Worm (Caenorhabditis elegans) whole organism, L4 larva: ENCODE measurements around the gene rtfo-1.

ENCODE experiments used
- F26F4.8 ChIP-seq: fragments of 200-800 bp; sonication (Bioruptor generic); conservative IDR thresholded peaks from 2 replicates; pipeline ENCODE4 v1.3.6; 2022; ENCODE audit warnings: missing genetic modification characterization, missing compliant biosample characterization
- F37D6.2 ChIP-seq: sonication (generic microtip); optimal IDR thresholded peaks from 2 replicates; lab custom pipeline; 2016; ENCODE audit warnings: mild to moderate bottlenecking, missing genetic modification characterization, missing compliant biosample characterization
- F44E2.7 ChIP-seq: fragments of 200-800 bp; sonication (Bioruptor generic); IDR thresholded peaks from 2 replicates; pipeline ENCODE4 v2.1.2; 2022; ENCODE audit warnings: missing genetic modification characterization, missing compliant biosample characterization
- F49E8.2 ChIP-seq: sonication (generic microtip); optimal IDR thresholded peaks from 2 replicates; lab custom pipeline; 2016; ENCODE audit warnings: missing compliant biosample characterization, mild to moderate bottlenecking, missing genetic modification characterization, borderline replicate concordance
- T20F7.1 ChIP-seq: fragments of 200-800 bp; sonication (Bioruptor generic); optimal IDR thresholded peaks from 2 replicates; lab custom pipeline; 2018; ENCODE audit warnings: mild to moderate bottlenecking, missing genetic modification characterization, missing compliant biosample characterization
- T26A8.4 ChIP-seq: fragments of 200-800 bp; sonication (Bioruptor generic); IDR thresholded peaks from 2 replicates; pipeline ENCODE4 v1.3.6; 2022; ENCODE audit warnings: missing genetic modification characterization, missing compliant biosample characterization
- Y105C5A.15 ChIP-seq: fragments of 200-800 bp; sonication (Bioruptor generic); IDR thresholded peaks from 2 replicates; pipeline ENCODE4 v1.3.6; 2022; ENCODE audit warnings: missing genetic modification characterization, missing compliant biosample characterization
- Y5F2A.4 ChIP-seq: fragments of 200-800 bp; sonication (Bioruptor generic); optimal IDR thresholded peaks from 2 replicates; lab custom pipeline; 2018; ENCODE audit warnings: mild to moderate bottlenecking, missing genetic modification characterization, missing compliant biosample characterization
- ZK546.5 ChIP-seq, 2 experiments: sonication (generic microtip); optimal IDR thresholded peaks; 2 replicates each; lab custom pipeline; 2017; ENCODE audit warnings: missing biosample characterization in 2 of 2, missing genetic modification characterization in 2 of 2
- aly-2 ChIP-seq: sonication (generic microtip); optimal IDR thresholded peaks from 2 replicates; lab custom pipeline; 2018; ENCODE audit warnings: missing biosample characterization, missing genetic modification characterization
- ama-1 ChIP-seq: fragments of 150-350 bp; optimal IDR thresholded peaks from 2 replicates; lab custom pipeline; 2014; ENCODE audit warnings: inconsistent platforms, mixed read lengths
- arid-1 ChIP-seq: fragments of 200-800 bp; sonication (Bioruptor generic); conservative IDR thresholded peaks from 2 replicates; pipeline ENCODE4 v1.3.6; 2022; ENCODE audit warnings: missing genetic modification reagents, missing genetic modification characterization, missing compliant biosample characterization
- ceh-82 ChIP-seq: sonication (generic microtip); optimal IDR thresholded peaks from 2 replicates; lab custom pipeline; 2017; ENCODE audit warnings: missing biosample characterization, missing genetic modification characterization
- ces-1 ChIP-seq: fragments of 150-350 bp; sonication (generic microtip); optimal IDR thresholded peaks from 4 replicates; lab custom pipeline; 2014; ENCODE audit warnings: missing biosample characterization, missing genetic modification reagents, missing genetic modification characterization
- cey-2 ChIP-seq: sonication (generic microtip); optimal IDR thresholded peaks from 3 replicates; lab custom pipeline; 2017; ENCODE audit warnings: missing genetic modification characterization, mild to moderate bottlenecking, missing compliant biosample characterization, antibody characterized with exemption, borderline replicate concordance; ENCODE audit not compliant: insufficient read depth
- ctbp-1 ChIP-seq: fragments of 200-800 bp; sonication (Bioruptor generic); IDR thresholded peaks from 2 replicates; pipeline ENCODE4 v1.3.6; 2022; ENCODE audit warnings: missing genetic modification reagents, missing genetic modification characterization, missing compliant biosample characterization
- daf-16 ChIP-seq, 3 experiments: sonication (generic microtip); optimal IDR thresholded peaks; 2 replicates each; lab custom pipeline; 2016 to 2017; ENCODE audit warnings: missing genetic modification characterization in 3 of 3, missing genetic modification reagents in 3 of 3, mild to moderate bottlenecking in 2 of 3, missing compliant biosample characterization in 2 of 3, missing biosample characterization in 1 of 3, moderate library complexity in 1 of 3
- daf-19 ChIP-seq: fragments of 200-800 bp; sonication (Bioruptor generic); conservative IDR thresholded peaks from 2 replicates; pipeline ENCODE4 v1.3.6; 2022; ENCODE audit warnings: missing genetic modification characterization, missing compliant biosample characterization
- daf-8 ChIP-seq: fragments of 200-800 bp; sonication (Bioruptor generic); IDR thresholded peaks from 2 replicates; pipeline ENCODE4 v1.3.6; 2022; ENCODE audit warnings: missing genetic modification characterization, missing compliant biosample characterization
- dmd-6 ChIP-seq: fragments of 200-800 bp; sonication (Bioruptor generic); IDR thresholded peaks from 2 replicates; pipeline ENCODE4 v1.3.6; 2022; ENCODE audit warnings: missing genetic modification reagents, missing genetic modification characterization, missing compliant biosample characterization
- dve-1 ChIP-seq: sonication (generic microtip); optimal IDR thresholded peaks from 2 replicates; lab custom pipeline; 2017; ENCODE audit warnings: antibody characterized with exemption, mild to moderate bottlenecking, missing genetic modification characterization, missing compliant biosample characterization; ENCODE audit not compliant: insufficient read depth
- egl-27 ChIP-seq: sonication (generic microtip); optimal IDR thresholded peaks from 3 replicates; lab custom pipeline; 2017; ENCODE audit warnings: missing biosample characterization, missing genetic modification reagents, missing genetic modification characterization
- hlh-11 ChIP-seq: fragments of 200-800 bp; sonication (Bioruptor generic); optimal IDR thresholded peaks from 2 replicates; lab custom pipeline; 2018; ENCODE audit warnings: mild to moderate bottlenecking, missing genetic modification characterization, missing compliant biosample characterization
- hmg-1.1 ChIP-seq: fragments of 200-800 bp; sonication (Bioruptor generic); IDR thresholded peaks from 2 replicates; pipeline ENCODE4 v1.3.6; 2022; ENCODE audit warnings: missing genetic modification reagents, missing genetic modification characterization, missing compliant biosample characterization
- lin-1 ChIP-seq: fragments of 200-800 bp; sonication (Bioruptor generic); IDR thresholded peaks from 2 replicates; pipeline ENCODE4 v1.3.6; 2022; ENCODE audit warnings: missing genetic modification reagents, missing genetic modification characterization, missing compliant biosample characterization
- lin-13 ChIP-seq: fragments of 150-350 bp; optimal IDR thresholded peaks from 2 replicates; lab custom pipeline; 2014; ENCODE audit warnings: missing biosample characterization, missing genetic modification reagents, missing genetic modification characterization
- madf-9 ChIP-seq: fragments of 200-800 bp; sonication (Bioruptor generic); conservative IDR thresholded peaks from 2 replicates; pipeline ENCODE4 v1.3.6; 2022; ENCODE audit warnings: missing genetic modification reagents, missing genetic modification characterization, missing compliant biosample characterization
- mdl-1 ChIP-seq, 2 experiments: fragments of 150-350 bp in 1 of 2; sonication (generic microtip) in 1 of 2; optimal IDR thresholded peaks; 2 replicates each; lab custom pipeline; 2014 to 2017; ENCODE audit warnings: missing biosample characterization in 2 of 2, missing genetic modification characterization in 2 of 2
- mes-2 ChIP-seq: sonication (generic microtip); optimal IDR thresholded peaks from 2 replicates; lab custom pipeline; 2016; ENCODE audit warnings: missing genotype, mild to moderate bottlenecking, missing genetic modification characterization, missing compliant biosample characterization; ENCODE audit not compliant: poor library complexity, severe bottlenecking
- nhr-25 ChIP-seq: sonication (generic microtip); optimal IDR thresholded peaks from 2 replicates; lab custom pipeline; 2017; ENCODE audit warnings: missing genetic modification characterization, mild to moderate bottlenecking, missing compliant biosample characterization, antibody characterized with exemption, moderate library complexity, borderline replicate concordance; ENCODE audit not compliant: insufficient read depth
- nhr-48 ChIP-seq: sonication (generic microtip); optimal IDR thresholded peaks from 2 replicates; lab custom pipeline; 2016; ENCODE audit warnings: mild to moderate bottlenecking, missing genetic modification characterization, missing compliant biosample characterization
- nhr-6 ChIP-seq: fragments of 150-350 bp; optimal IDR thresholded peaks from 2 replicates; lab custom pipeline; 2014; ENCODE audit warnings: missing biosample characterization, missing genetic modification characterization
- nhr-77 ChIP-seq: fragments of 150-350 bp; optimal IDR thresholded peaks from 2 replicates; lab custom pipeline; 2014; ENCODE audit warnings: missing biosample characterization, missing genetic modification characterization
- sdz-12 ChIP-seq: fragments of 200-800 bp; sonication (Bioruptor generic); optimal IDR thresholded peaks from 2 replicates; lab custom pipeline; 2018; ENCODE audit warnings: mild to moderate bottlenecking, missing genetic modification characterization, missing compliant biosample characterization
- set-16 ChIP-seq: fragments of 200-800 bp; sonication (Bioruptor generic); IDR thresholded peaks from 2 replicates; pipeline ENCODE4 v1.3.6; 2022; ENCODE audit warnings: missing genetic modification reagents, missing genetic modification characterization, missing compliant biosample characterization
- snpc-1.2 ChIP-seq: fragments of 200-800 bp; sonication (Bioruptor generic); IDR thresholded peaks from 2 replicates; pipeline ENCODE4 v1.3.6; 2022; ENCODE audit warnings: missing genetic modification reagents, missing genetic modification characterization, missing compliant biosample characterization
- spr-1 ChIP-seq: sonication (generic microtip); optimal IDR thresholded peaks from 2 replicates; lab custom pipeline; 2016; ENCODE audit warnings: mild to moderate bottlenecking, missing genetic modification characterization, missing compliant biosample characterization
- spr-3 ChIP-seq: fragments of 200-800 bp; sonication (Bioruptor generic); optimal IDR thresholded peaks from 2 replicates; lab custom pipeline; 2018; ENCODE audit warnings: mild to moderate bottlenecking, missing genetic modification characterization, missing compliant biosample characterization
- tag-97 ChIP-seq: fragments of 200-800 bp; sonication (Bioruptor generic); IDR thresholded peaks from 2 replicates; pipeline ENCODE4 v1.3.6; 2022; ENCODE audit warnings: missing genetic modification characterization, missing compliant biosample characterization
- tra-1 ChIP-seq: fragments of 200-800 bp; sonication (Bioruptor generic); IDR thresholded peaks from 2 replicates; pipeline ENCODE4 v1.3.6; 2022; ENCODE audit warnings: missing genetic modification reagents, missing genetic modification characterization, missing compliant biosample characterization
- unc-130 ChIP-seq: sonication (generic microtip); optimal IDR thresholded peaks from 2 replicates; lab custom pipeline; 2016; ENCODE audit warnings: missing genetic modification reagents, missing genetic modification characterization, missing compliant biosample characterization
- unc-62 ChIP-seq, 3 experiments: fragments of 150-350 bp in 1 of 3; sonication (generic microtip); optimal IDR thresholded peaks in 2 of 3; peaks in 1 of 3; 1 replicate in 1 of 3; 2 replicates in 2 of 3; lab custom pipeline; 2014 to 2017; ENCODE audit warnings: missing biosample characterization in 3 of 3, missing genetic modification characterization in 3 of 3, missing genetic modification reagents in 3 of 3, missing genotype in 1 of 3
- vab-7 ChIP-seq: fragments of 200-800 bp; sonication (Bioruptor generic); IDR thresholded peaks from 2 replicates; pipeline ENCODE4 v1.3.6; 2022; ENCODE audit warnings: missing genetic modification reagents, missing genetic modification characterization, missing compliant biosample characterization
- zfp-2 ChIP-seq: sonication (generic microtip); optimal IDR thresholded peaks from 2 replicates; lab custom pipeline; 2016; ENCODE audit warnings: mild to moderate bottlenecking, missing genetic modification characterization, missing compliant biosample characterization
- zfp-3 ChIP-seq: fragments of 200-800 bp; sonication (Bioruptor generic); conservative IDR thresholded peaks from 2 replicates; pipeline ENCODE4 v1.3.6; 2022; ENCODE audit warnings: missing genetic modification reagents, missing genetic modification characterization, missing compliant biosample characterization

rtfo-1 gene

DNA sequence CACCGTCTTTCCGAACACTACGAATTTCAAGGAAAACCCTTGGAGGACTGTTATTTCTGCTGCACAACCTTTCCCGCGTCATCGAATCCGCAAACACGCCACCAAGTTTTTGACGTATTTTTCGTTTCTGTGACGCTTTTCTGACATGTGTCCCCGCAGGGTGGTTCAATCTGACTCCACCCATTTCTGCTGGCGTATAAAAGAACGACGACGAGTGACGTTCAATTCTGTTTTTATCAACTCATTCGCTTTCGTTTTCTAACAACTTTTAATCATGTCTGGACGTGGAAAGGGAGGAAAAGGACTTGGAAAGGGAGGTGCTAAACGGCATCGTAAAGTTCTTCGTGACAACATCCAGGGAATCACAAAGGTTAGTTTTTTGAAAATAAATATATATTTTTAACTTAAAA is 35.6 kb downstream of the rtfo-1 start, which contains the start of gene his-37 (continued):
- TF ChIP-seq set-16 (GFP tag; lab: Robert Waterston, UW) = peak; percentile 51; the same call in 1 of the 2 replicates
- peak; percentile 98 for TF ChIP-seq nhr-6
- TF ChIP-seq T20F7.1 (GFP tag; lab: Kevin White, UChicago) = peak; percentile 96
- TF ChIP-seq mes-2 (tag; lab: Kevin White, UChicago) = peak; percentile 95
- peak; percentile 99 for TF ChIP-seq dmd-6 (GFP tag; lab: Robert Waterston, UW)
- TF ChIP-seq spr-3 (GFP tag; lab: Kevin White, UChicago) = peak; percentile 89
- TF ChIP-seq F26F4.8 (GFP tag; lab: Robert Waterston, UW) = no peak
- peak; percentile 96 for TF ChIP-seq nhr-48 (tag; lab: Kevin White, UChicago)
- peak; percentile 46 to 100 for TF ChIP-seq unc-62 (GFP tag; optimal IDR thresholded peaks at IDR 0.05 in 1 of 2; lab: Kevin White, UChicago)
- TF ChIP-seq unc-62 (tag; optimal IDR thresholded peaks at IDR 0.05; lab: Kevin White, UChicago) = no peak
- TF ChIP-seq F44E2.7 (GFP tag; lab: Robert Waterston, UW) = no peak
- peak; percentile 71 to 96 for TF ChIP-seq daf-16 (GFP tag; optimal IDR thresholded peaks at IDR 0.05; lab: Kevin White, UChicago)
- peak; percentile 84 for TF ChIP-seq daf-16 (tag; optimal IDR thresholded peaks at IDR 0.05; lab: Kevin White, UChicago)
- peak; percentile 92 for TF ChIP-seq vab-7 (GFP tag; lab: Robert Waterston, UW)
- TF ChIP-seq T26A8.4 (GFP tag; lab: Robert Waterston, UW) = peak; percentile 98
- TF ChIP-seq madf-9 (GFP tag; lab: Robert Waterston, UW) = peak; percentile 98
- TF ChIP-seq daf-19 (GFP tag; lab: Robert Waterston, UW) = peak; percentile 97
- peak; percentile 99 for TF ChIP-seq hlh-11 (tag; lab: Kevin White, UChicago)
- TF ChIP-seq nhr-25 = peak; percentile 98
- peak; percentile 74 to 97 for TF ChIP-seq mdl-1 (tag; optimal IDR thresholded peaks at IDR 0.05; lab: Kevin White, UChicago)

DNA sequence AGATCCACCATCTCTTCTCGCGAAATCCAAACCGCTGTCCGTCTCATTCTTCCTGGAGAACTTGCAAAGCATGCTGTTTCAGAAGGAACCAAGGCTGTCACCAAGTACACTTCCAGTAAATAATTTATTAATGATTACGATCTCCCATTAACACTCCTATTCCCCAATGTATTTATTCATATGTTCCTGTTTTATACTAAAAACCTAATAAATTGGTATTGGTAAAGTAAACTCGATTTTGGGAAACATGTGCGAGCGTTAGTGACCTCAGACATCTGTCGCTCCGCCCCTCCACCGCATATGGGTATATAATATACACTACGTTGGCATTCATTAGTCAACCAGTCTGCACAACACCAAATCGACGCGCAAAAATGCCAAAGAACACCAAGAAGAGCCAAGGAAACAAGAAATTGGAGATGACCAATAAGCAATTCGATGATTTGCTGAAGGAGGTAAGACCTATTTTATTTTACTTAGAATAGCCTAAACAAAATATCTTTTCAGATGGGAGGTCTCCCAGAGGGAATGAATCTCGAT is 36.3 kb downstream of the rtfo-1 start, which contains the start of gene C50F4.6:
C50F4.6 (plus strand) TSS at position 51 of the 540 bp plus-strand sequence.
- TF ChIP-seq lin-13 (GFP tag; lab: Kevin White, UChicago) (no peak), F37D6.2 (tag; lab: Kevin White, UChicago) (no peak), spr-1 (no peak), daf-19 (GFP tag; lab: Robert Waterston, UW) (no peak), nhr-48 (tag; lab: Kevin White, UChicago) (no peak), daf-8 (GFP tag; lab: Robert Waterston, UW) (no peak), unc-130 (no peak), lin-1 (GFP tag; lab: Robert Waterston, UW) (no peak), dve-1 (tag; lab: Kevin White, UChicago) (peak; percentile 0), ceh-82 (tag; lab: Kevin White, UChicago) (no peak), snpc-1.2 (no peak), nhr-77 (tag; lab: Kevin White, UChicago) (peak; percentile 9), hmg-1.1 (GFP tag; lab: Robert Waterston, UW) (peak; percentile 41; the same call in 1 of the 2 replicates), mdl-1 (tag; optimal IDR thresholded peaks at IDR 0.05; lab: Kevin White, UChicago) (no peak), aly-2 (tag; lab: Kevin White, UChicago) (no peak), tra-1 (GFP tag; lab: Robert Waterston, UW) (no peak), arid-1 (GFP tag; lab: Robert Waterston, UW) (0 out of 2 replicates have a peak, but pooled peaks have one; percentile 22), zfp-2 (tag; lab: Kevin White, UChicago) (no peak), tag-97 (GFP tag; lab: Robert Waterston, UW) (no peak), sdz-12 (GFP tag; lab: Kevin White, UChicago) (no peak), cey-2 (no peak), F26F4.8 (GFP tag; lab: Robert Waterston, UW) (no peak), Y105C5A.15 (GFP tag; lab: Robert Waterston, UW) (no peak), set-16 (GFP tag; lab: Robert Waterston, UW) (no peak), ama-1 (lab: Kevin White, UChicago) (peak; percentile 64), F49E8.2 (no peak), spr-3 (GFP tag; lab: Kevin White, UChicago) (no peak), Y5F2A.4 (GFP tag; lab: Kevin White, UChicago) (no peak), ctbp-1 (GFP tag; lab: Robert Waterston, UW) (no peak), ces-1 (GFP tag; lab: Kevin White, UChicago) (no peak), ZK546.5 (tag; optimal IDR thresholded peaks at IDR 0.05; lab: Kevin White, UChicago) (no peak), egl-27 (tag; lab: Kevin White, UChicago) (no peak), zfp-3 (GFP tag; lab: Robert Waterston, UW) (peak; percentile 58; the same call in 1 of the 2 replicates)
